Worm (Caenorhabditis elegans) whole organism, L3 larva: Measurements from ENCODE around the gene C08F11.13.

ENCODE experiments used
- nhr-237 ChIP-seq: fragments of 150-350 bp; optimal IDR thresholded peaks from 2 replicates; lab custom pipeline; 2014; ENCODE audit warnings: missing biosample characterization, missing genetic modification characterization
- nhr-43 ChIP-seq: sonication (generic microtip); optimal IDR thresholded peaks from 2 replicates; lab custom pipeline; 2016; ENCODE audit warnings: mild to moderate bottlenecking, missing genetic modification characterization, missing compliant biosample characterization; ENCODE audit not compliant: poor library complexity, severe bottlenecking
- sea-2 ChIP-seq: fragments of 150-350 bp; sonication (generic microtip); optimal IDR thresholded peaks from 4 replicates; lab custom pipeline; 2014; ENCODE audit warnings: missing biosample characterization, missing genetic modification reagents, missing genetic modification characterization
- skn-1 ChIP-seq: fragments of 150-350 bp; optimal IDR thresholded peaks from 2 replicates; lab custom pipeline; 2014; ENCODE audit warnings: missing biosample characterization, missing genetic modification characterization

DNA sequence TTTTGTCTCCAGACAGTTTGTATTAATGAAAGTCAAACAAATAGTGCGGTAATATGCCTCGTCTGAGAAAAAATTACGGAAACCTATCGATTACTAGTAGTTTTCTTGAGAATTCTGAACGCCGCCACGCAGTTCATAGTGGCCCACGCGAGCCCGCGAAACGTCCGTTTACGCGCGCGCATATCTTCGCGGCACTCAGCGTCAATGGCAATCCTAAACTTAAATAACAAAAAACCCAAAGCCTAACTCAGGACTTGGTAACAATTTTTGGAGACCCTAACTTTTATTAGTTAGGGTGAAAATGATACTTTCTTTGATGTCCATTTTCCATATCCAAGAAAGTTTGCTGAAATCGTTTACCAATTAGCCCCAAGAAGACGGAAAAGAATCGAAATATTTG lies 8.3 kb downstream of the C08F11.13 start:
- no peak for TF ChIP-seq sea-2 (GFP tag; lab: Kevin White, UChicago)
- TF ChIP-seq skn-1 (tag; lab: Kevin White, UChicago) = no peak
- TF ChIP-seq nhr-43 (tag; lab: Kevin White, UChicago) = no peak
- no peak for TF ChIP-seq nhr-237 (tag; lab: Kevin White, UChicago)
